Worm (Caenorhabditis elegans): ENCODE measurements around the gene C04F5.2.

- TF ChIP-seq nhr-11 (tag; optimal IDR thresholded peaks at IDR 0.05) (peak; percentile 22), ztf-4 (tag; optimal IDR thresholded peaks at IDR 0.05) (no peak), ceh-82 (tag; optimal IDR thresholded peaks at IDR 0.05) (peak in 2 of 3 experiments; percentile 12 to 71), tbx-2 (tag; optimal IDR thresholded peaks at IDR 0.05) (no peak), lin-14 (GFP tag; optimal IDR thresholded peaks at IDR 0.05) (peak; percentile 77), mdl-1 (tag; optimal IDR thresholded peaks at IDR 0.05) (peak in 1 of 2 experiments; percentile 67), ama-1 (optimal IDR thresholded peaks at IDR 0.05) (no peak), nhr-28 (tag; optimal IDR thresholded peaks at IDR 0.05) (no peak), fkh-10 (GFP tag; optimal IDR thresholded peaks at IDR 0.05) (no peak), skn-1 (tag; optimal IDR thresholded peaks at IDR 0.05) (peak; percentile 93)
Observed at ce11 chrV:5080853-5081338, 16.0 kb downstream of the C04F5.2 start, which contains the start of gene Y58A7A.3.
